Worm (Caenorhabditis elegans): ENCODE measurements around the gene srt-70.

ce11 chrV:5213674-5214073 lies 45.7 kb downstream of the srt-70 start:
- TF ChIP-seq T22C8.4 (GFP tag; IDR thresholded peaks at IDR 0.05): no peak
- TF ChIP-seq med-1 (GFP tag; optimal IDR thresholded peaks at IDR 0.05; ENCODE audit: insufficient read depth): no peak
- TF ChIP-seq cog-1 (tag; optimal IDR thresholded peaks at IDR 0.05): no peak
- no peak for TF ChIP-seq ztf-23 (GFP tag; IDR thresholded peaks at IDR 0.05)
- no peak for TF ChIP-seq flt-1 (GFP tag; IDR thresholded peaks at IDR 0.05)
- TF ChIP-seq klf-2 (GFP tag; conservative IDR thresholded peaks at IDR 0.05): no peak
